Fruit fly (Drosophila melanogaster) whole organism, embryonic: ENCODE data around the gene CG10550.

ENCODE experiments used
- Ada2b ChIP-seq: fragments of 200-800 bp; sonication (Bioruptor generic); IDR thresholded peaks from 2 replicates; pipeline ENCODE4 v1.3.6; 2022; ENCODE audit warnings: missing biosample characterization, missing genetic modification characterization
- Aef1 ChIP-seq: fragments of 200-800 bp; sonication (Bioruptor generic); IDR thresholded peaks from 3 replicates; pipeline ENCODE4 v1.3.6; 2022; ENCODE audit warnings: missing biosample characterization, missing genetic modification characterization
- B-H1 ChIP-seq: fragments of 200-800 bp; sonication (Bioruptor generic); IDR thresholded peaks from 3 replicates; pipeline ENCODE4 v1.3.6; 2022; ENCODE audit warnings: missing biosample characterization, missing genetic modification characterization
- B-H2 ChIP-seq: fragments of 200-800 bp; sonication (Bioruptor generic); optimal IDR thresholded peaks from 2 replicates; lab custom pipeline; 2018; ENCODE audit warnings: missing biosample characterization, mild to moderate bottlenecking, missing genetic modification characterization
- CG10462 ChIP-seq: fragments of 200-800 bp; sonication (Bioruptor generic); optimal IDR thresholded peaks from 2 replicates; lab custom pipeline; 2016; ENCODE audit warnings: missing biosample characterization, missing genetic modification characterization
- CG10979 ChIP-seq: fragments of 200-800 bp; sonication (Bioruptor generic); optimal IDR thresholded peaks from 2 replicates; lab custom pipeline; 2018; ENCODE audit warnings: missing biosample characterization, mild to moderate bottlenecking, missing genetic modification characterization, moderate library complexity
- CG11247 ChIP-seq: fragments of 200-800 bp; sonication (Bioruptor generic); IDR thresholded peaks from 2 replicates; pipeline ENCODE4 v1.3.6; 2022; ENCODE audit warnings: missing biosample characterization, missing genetic modification characterization
- CG13894 ChIP-seq: fragments of 200-800 bp; sonication (Bioruptor generic); optimal IDR thresholded peaks from 3 replicates; lab custom pipeline; 2018; ENCODE audit warnings: missing biosample characterization, mild to moderate bottlenecking, missing genetic modification characterization, moderate library complexity
- CG17186 ChIP-seq: fragments of 200-800 bp; sonication (Bioruptor generic); optimal IDR thresholded peaks from 3 replicates; lab custom pipeline; 2017; ENCODE audit warnings: missing biosample characterization, missing genetic modification reagents, missing genetic modification characterization
- CG17802 ChIP-seq: fragments of 200-800 bp; sonication (Bioruptor generic); optimal IDR thresholded peaks from 2 replicates; lab custom pipeline; 2018; ENCODE audit warnings: missing biosample characterization, mild to moderate bottlenecking, missing genetic modification characterization, moderate library complexity
- CG18764 ChIP-seq: fragments of 200-800 bp; sonication (Bioruptor generic); optimal IDR thresholded peaks from 3 replicates; lab custom pipeline; 2016; ENCODE audit warnings: missing biosample characterization, missing genetic modification characterization
- CG30403 ChIP-seq: fragments of 200-800 bp; sonication (Bioruptor generic); optimal IDR thresholded peaks from 3 replicates; lab custom pipeline; 2016; ENCODE audit warnings: missing biosample characterization, missing genetic modification characterization
- CG4707 ChIP-seq: fragments of 200-800 bp; sonication (Bioruptor generic); optimal IDR thresholded peaks from 2 replicates; lab custom pipeline; 2018; ENCODE audit warnings: missing biosample characterization, mild to moderate bottlenecking, missing genetic modification characterization, moderate library complexity
- CG7372 ChIP-seq: fragments of 200-800 bp; sonication (Bioruptor generic); IDR thresholded peaks from 2 replicates; pipeline ENCODE4 v1.3.6; 2022; ENCODE audit warnings: missing biosample characterization, missing genetic modification characterization
- CG8290 ChIP-seq, 3 experiments: fragments of 200-800 bp; sonication (Bioruptor generic); optimal IDR thresholded peaks; 2 replicates each; lab custom pipeline; 2016 to 2019; ENCODE audit warnings: missing biosample characterization in 3 of 3, missing genetic modification characterization in 3 of 3, mild to moderate bottlenecking in 2 of 3, moderate library complexity in 1 of 3
- Chrac-16 ChIP-seq: fragments of 200-800 bp; sonication (Bioruptor generic); optimal IDR thresholded peaks from 3 replicates; lab custom pipeline; 2016; ENCODE audit warnings: missing biosample characterization, missing genetic modification characterization
- Dip2 ChIP-seq: fragments of 200-800 bp; sonication (Bioruptor generic); IDR thresholded peaks from 2 replicates; pipeline ENCODE4 v1.3.6; 2022; ENCODE audit warnings: missing biosample characterization, missing genetic modification characterization
- Dref ChIP-seq: fragments of 200-800 bp; sonication (Bioruptor generic); IDR thresholded peaks from 2 replicates; pipeline ENCODE4 v1.3.6; 2022; ENCODE audit warnings: missing biosample characterization, missing genetic modification characterization
- HHEX ChIP-seq: fragments of 200-800 bp; sonication (Bioruptor generic); optimal IDR thresholded peaks from 3 replicates; lab custom pipeline; 2017; ENCODE audit warnings: missing biosample characterization, mild to moderate bottlenecking, missing genetic modification characterization, missing genetic modification reagents
- HLHmδ ChIP-seq: fragments of 200-800 bp; sonication (Bioruptor generic); optimal IDR thresholded peaks from 2 replicates; lab custom pipeline; 2018; ENCODE audit warnings: missing biosample characterization, mild to moderate bottlenecking, missing genetic modification characterization, moderate library complexity
- Lpt ChIP-seq: fragments of >200 bp; optimal IDR thresholded peaks from 2 replicates; lab custom pipeline; 2018; ENCODE audit warnings: missing biosample characterization, missing genetic modification characterization
- Mad ChIP-seq: fragments of 200-800 bp; sonication (Bioruptor generic); optimal IDR thresholded peaks from 2 replicates; lab custom pipeline; 2016; ENCODE audit warnings: missing biosample characterization, missing genetic modification characterization
- Mes4 ChIP-seq: fragments of 200-800 bp; sonication (Bioruptor generic); optimal IDR thresholded peaks from 2 replicates; lab custom pipeline; 2016; ENCODE audit warnings: missing biosample characterization, missing genetic modification characterization
- Mrtf ChIP-seq: fragments of 200-800 bp; sonication (Bioruptor generic); IDR thresholded peaks from 3 replicates; pipeline ENCODE4 v1.3.6; 2022; ENCODE audit warnings: missing biosample characterization, missing genetic modification characterization
- Optix ChIP-seq: fragments of 200-800 bp; sonication (Bioruptor generic); IDR thresholded peaks from 3 replicates; pipeline ENCODE4 v1.3.6; 2022; ENCODE audit warnings: missing biosample characterization, missing genetic modification characterization
- Side ChIP-seq: fragments of 200-800 bp; sonication (Bioruptor generic); optimal IDR thresholded peaks from 2 replicates; lab custom pipeline; 2016; ENCODE audit warnings: missing biosample characterization, missing genetic modification characterization
- Sry-β ChIP-seq: fragments of 200-800 bp; sonication (Bioruptor generic); optimal IDR thresholded peaks from 2 replicates; lab custom pipeline; 2018; ENCODE audit warnings: missing biosample characterization, mild to moderate bottlenecking, missing genetic modification characterization, moderate library complexity
- Trl ChIP-seq, 3 experiments: fragments of >200 bp in 2 of 3; fragments of 200-800 bp in 1 of 3; sonication (Bioruptor generic) in 1 of 3; optimal IDR thresholded peaks; 2 replicates in 1 of 3; 3 replicates in 2 of 3; lab custom pipeline; 2016 to 2017; ENCODE audit warnings: missing biosample characterization in 1 of 3, missing genetic modification characterization in 1 of 3
- Xbp1 ChIP-seq: fragments of 200-800 bp; sonication (Bioruptor generic); optimal IDR thresholded peaks from 3 replicates; lab custom pipeline; 2016; ENCODE audit warnings: missing biosample characterization, mild to moderate bottlenecking, missing genetic modification characterization
- da ChIP-seq: fragments of 200-800 bp; sonication (Bioruptor generic); optimal IDR thresholded peaks from 2 replicates; lab custom pipeline; 2016; ENCODE audit warnings: missing biosample characterization, missing genetic modification characterization
- danr ChIP-seq: fragments of 200-800 bp; sonication (Bioruptor generic); IDR thresholded peaks from 2 replicates; pipeline ENCODE4 v1.3.6; 2022; ENCODE audit warnings: missing biosample characterization, missing genetic modification characterization
- dysf ChIP-seq: fragments of 200-800 bp; sonication (Bioruptor generic); IDR thresholded peaks from 3 replicates; pipeline ENCODE4 v1.3.6; 2022; ENCODE audit warnings: missing biosample characterization, missing genetic modification characterization
- esg ChIP-seq: fragments of 200-800 bp; sonication (Bioruptor generic); conservative IDR thresholded peaks from 2 replicates; pipeline ENCODE4 v1.3.6; 2022; ENCODE audit warnings: missing biosample characterization, missing genetic modification characterization
- eve ChIP-seq, 2 experiments: fragments of >200 bp; optimal IDR thresholded peaks; 2 replicates each; lab custom pipeline; 2017; ENCODE audit warnings: missing biosample characterization in 2 of 2, missing genetic modification characterization in 2 of 2
- fu2 ChIP-seq: fragments of 200-800 bp; sonication (Bioruptor generic); optimal IDR thresholded peaks from 2 replicates; lab custom pipeline; 2016; ENCODE audit warnings: missing biosample characterization, missing genetic modification characterization
- jing ChIP-seq: fragments of 200-800 bp; sonication (Bioruptor generic); optimal IDR thresholded peaks from 2 replicates; lab custom pipeline; 2018; ENCODE audit warnings: missing biosample characterization, mild to moderate bottlenecking, missing genetic modification characterization
- kah ChIP-seq: fragments of 200-800 bp; sonication (Bioruptor generic); optimal IDR thresholded peaks from 2 replicates; lab custom pipeline; 2018; ENCODE audit warnings: missing biosample characterization, mild to moderate bottlenecking, missing genetic modification characterization
- kni ChIP-seq: fragments of 200-800 bp; sonication (Bioruptor generic); optimal IDR thresholded peaks from 3 replicates; lab custom pipeline; 2017; ENCODE audit warnings: mild to moderate bottlenecking, missing biosample characterization, missing genetic modification reagents, missing genetic modification characterization
- lola ChIP-seq, 3 experiments: fragments of >200 bp in 2 of 3; fragments of 200-800 bp in 1 of 3; sonication (Bioruptor generic) in 1 of 3; optimal IDR thresholded peaks; 2 replicates each; lab custom pipeline; 2017 to 2019; ENCODE audit warnings: missing biosample characterization in 3 of 3, missing genetic modification characterization in 3 of 3, mild to moderate bottlenecking in 1 of 3, moderate library complexity in 1 of 3
- luna ChIP-seq: fragments of 200-800 bp; sonication (Bioruptor generic); optimal IDR thresholded peaks from 2 replicates; lab custom pipeline; 2016; ENCODE audit warnings: missing biosample characterization, missing genetic modification characterization
- mirr ChIP-seq: fragments of 200-800 bp; sonication (Bioruptor generic); optimal IDR thresholded peaks from 3 replicates; lab custom pipeline; 2018; ENCODE audit warnings: missing biosample characterization, mild to moderate bottlenecking, missing genetic modification characterization
- peb ChIP-seq: fragments of 200-800 bp; sonication (Bioruptor generic); IDR thresholded peaks from 2 replicates; pipeline ENCODE4 v1.3.6; 2022; ENCODE audit warnings: missing biosample characterization, missing genetic modification characterization
- pros ChIP-seq: fragments of 200-800 bp; sonication (Bioruptor generic); optimal IDR thresholded peaks from 3 replicates; lab custom pipeline; 2019; ENCODE audit warnings: missing biosample characterization, mild to moderate bottlenecking, missing genetic modification characterization, moderate library complexity
- psq ChIP-seq: fragments of 200-800 bp; sonication (Bioruptor generic); optimal IDR thresholded peaks from 2 replicates; lab custom pipeline; 2017; ENCODE audit warnings: missing biosample characterization, missing genetic modification characterization
- pzg ChIP-seq: fragments of 200-800 bp; sonication (Bioruptor generic); optimal IDR thresholded peaks from 3 replicates; lab custom pipeline; 2018; ENCODE audit warnings: missing biosample characterization, mild to moderate bottlenecking, missing genetic modification characterization, moderate library complexity
- stc ChIP-seq: fragments of 200-800 bp; sonication (Bioruptor generic); IDR thresholded peaks from 2 replicates; pipeline ENCODE4 v1.3.6; 2022; ENCODE audit warnings: missing biosample characterization, missing genetic modification characterization
- sug ChIP-seq: fragments of 200-800 bp; optimal IDR thresholded peaks from 2 replicates; lab custom pipeline; 2019; ENCODE audit warnings: missing biosample characterization, mild to moderate bottlenecking, missing genetic modification characterization, moderate library complexity
- ttk ChIP-seq: fragments of 200-800 bp; sonication (Bioruptor generic); IDR thresholded peaks from 2 replicates; pipeline ENCODE4 v2.1.2; 2022; ENCODE audit warnings: missing biosample characterization, missing genetic modification characterization
- tup ChIP-seq: fragments of 200-800 bp; sonication (Bioruptor generic); optimal IDR thresholded peaks from 2 replicates; lab custom pipeline; 2016; ENCODE audit warnings: missing biosample characterization, mild to moderate bottlenecking, missing genetic modification characterization, moderate library complexity

CG10550 gene

DNA sequence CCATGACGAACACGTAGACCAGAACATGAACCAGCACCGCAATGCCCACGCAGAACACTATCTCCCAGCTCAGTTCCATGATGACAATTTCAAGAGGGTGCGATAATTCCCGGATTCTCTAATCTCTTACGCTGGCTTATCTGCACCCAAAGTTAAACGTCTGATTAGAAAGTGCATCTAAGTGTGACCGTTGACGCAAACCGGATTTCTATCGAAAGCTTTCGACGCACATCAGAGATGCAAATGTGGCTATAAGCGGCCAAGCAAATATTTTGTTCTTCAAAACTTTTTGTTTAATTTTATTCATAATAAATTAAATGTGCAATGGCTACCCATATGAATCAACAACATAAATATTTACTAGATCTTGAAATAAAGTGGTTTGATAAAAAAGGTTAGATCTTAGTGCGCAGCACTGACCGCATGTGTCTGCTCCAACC is 45.8 kb downstream of the CG10550 start, which contains the start of the genes Kdsr and CG11858 (continued):
- TF ChIP-seq Mad = peak; percentile 61
- TF ChIP-seq ttk = peak; percentile 43; the same call in 1 of the 2 replicates
- TF ChIP-seq dysf (GFP tag; lab: Robert Waterston, UW) = peak; percentile 70
- peak; percentile 27 for TF ChIP-seq CG18764 (GFP tag; lab: Kevin White, UChicago)
- TF ChIP-seq Mes4 = no peak
- TF ChIP-seq Lpt = no peak
- peak; percentile 53 for TF ChIP-seq CG10979 (tag; lab: Kevin White, UChicago)
- peak; percentile 19 for TF ChIP-seq CG10462 (GFP tag; lab: Kevin White, UChicago)
- peak; percentile 43; the same call in 2 of the 3 replicates for TF ChIP-seq B-H1 (GFP tag; lab: Robert Waterston, UW)
- TF ChIP-seq HLHmδ = peak; percentile 8
- TF ChIP-seq mirr = no peak
- peak; percentile 58; the same call in 1 of the 2 replicates for TF ChIP-seq danr (GFP tag; lab: Robert Waterston, UW)
- peak; percentile 75 for TF ChIP-seq Xbp1 (GFP tag; lab: Kevin White, UChicago)
- peak; percentile 9 for TF ChIP-seq tup
- TF ChIP-seq lola (GFP tag; optimal IDR thresholded peaks at IDR 0.05; lab: Kevin White, UChicago) = peak in 1 of 3 experiments; percentile 53
- no peak for TF ChIP-seq Trl (optimal IDR thresholded peaks at IDR 0.05; lab: Kevin White, UChicago)
- TF ChIP-seq Trl (GFP tag; optimal IDR thresholded peaks at IDR 0.05; lab: Kevin White, UChicago) = peak; percentile 36
- TF ChIP-seq Dref (GFP tag; lab: Robert Waterston, UW) = peak; percentile 51
- TF ChIP-seq esg (GFP tag; lab: Robert Waterston, UW) = peak; percentile 36; the same call in 1 of the 2 replicates
- TF ChIP-seq HHEX (GFP tag; lab: Kevin White, UChicago) = peak; percentile 12
- TF ChIP-seq CG13894 (tag; lab: Kevin White, UChicago) = peak; percentile 57
- TF ChIP-seq Optix (GFP tag; lab: Robert Waterston, UW) = no peak
- TF ChIP-seq fu2 (GFP tag; lab: Kevin White, UChicago) = peak; percentile 21
- TF ChIP-seq CG17802 (tag; lab: Kevin White, UChicago) = peak; percentile 45
- TF ChIP-seq eve (GFP tag; optimal IDR thresholded peaks at IDR 0.05; lab: Kevin White, UChicago) = no peak
- peak; percentile 82 for TF ChIP-seq CG30403 (GFP tag; lab: Kevin White, UChicago)
- TF ChIP-seq stc = 0 out of 2 replicates have a peak, but pooled peaks have one; percentile 10
- peak; percentile 99 for TF ChIP-seq Sry-β
- peak; percentile 57; the same call in 1 of the 2 replicates for TF ChIP-seq Ada2b
- peak; percentile 6 for TF ChIP-seq kni
- TF ChIP-seq Aef1 (GFP tag; lab: Robert Waterston, UW) = peak; percentile 53
- peak; percentile 74 for TF ChIP-seq B-H2
- TF ChIP-seq Dip2 (GFP tag; lab: Robert Waterston, UW) = no peak
- TF ChIP-seq pros (GFP tag; lab: Kevin White, UChicago) = no peak
- no peak for TF ChIP-seq Mrtf
- TF ChIP-seq pzg (GFP tag; lab: Kevin White, UChicago) = peak; percentile 61
- peak; percentile 35; the same call in 1 of the 2 replicates for TF ChIP-seq CG7372
- TF ChIP-seq psq (GFP tag; lab: Kevin White, UChicago) = peak; percentile 9
- 0 out of 2 replicates have a peak, but pooled peaks have one; percentile 18 for TF ChIP-seq CG11247 (GFP tag; lab: Robert Waterston, UW)
- TF ChIP-seq da = no peak
- no peak for TF ChIP-seq CG4707
- peak; percentile 58 for TF ChIP-seq Chrac-16 (GFP tag; lab: Kevin White, UChicago)
- TF ChIP-seq luna (GFP tag; lab: Kevin White, UChicago) = peak; percentile 40
- peak; percentile 70 for TF ChIP-seq sug (tag; lab: Kevin White, UChicago)
- no peak for TF ChIP-seq jing (GFP tag; lab: Kevin White, UChicago)
- peak; percentile 92 for TF ChIP-seq CG17186 (GFP tag; lab: Kevin White, UChicago)
- peak; percentile 1 for TF ChIP-seq kah (GFP tag; lab: Kevin White, UChicago)
- peak; percentile 1 for TF ChIP-seq CG8290 (GFP tag; optimal IDR thresholded peaks at IDR 0.05; lab: Kevin White, UChicago)
- TF ChIP-seq CG8290 (tag; optimal IDR thresholded peaks at IDR 0.05; lab: Kevin White, UChicago) = peak in 1 of 2 experiments; percentile 14
- peak; percentile 3 for TF ChIP-seq Side (GFP tag; lab: Kevin White, UChicago)
- peak; percentile 47; the same call in 1 of the 2 replicates for TF ChIP-seq peb
